Fruit fly (Drosophila melanogaster) whole organism, embryonic: ENCODE data around the gene Cpr64Ab.

ENCODE experiments used
- CG11695 ChIP-seq: fragments of 200-800 bp; sonication (Bioruptor generic); IDR thresholded peaks from 3 replicates; pipeline ENCODE4 v1.3.6; 2022; ENCODE audit warnings: missing biosample characterization, missing genetic modification characterization
- CG1233 ChIP-seq: fragments of 200-800 bp; sonication (Bioruptor generic); optimal IDR thresholded peaks from 4 replicates; lab custom pipeline; 2018; ENCODE audit warnings: missing biosample characterization, mild to moderate bottlenecking, missing genetic modification characterization
- CG12769 ChIP-seq: fragments of 200-800 bp; sonication (Bioruptor generic); optimal IDR thresholded peaks from 2 replicates; lab custom pipeline; 2019; ENCODE audit warnings: missing biosample characterization, mild to moderate bottlenecking, missing genetic modification characterization, moderate library complexity
- CG14860 ChIP-seq: fragments of 200-800 bp; sonication (Bioruptor generic); IDR thresholded peaks from 3 replicates; pipeline ENCODE4 v1.3.6; 2022; ENCODE audit warnings: missing biosample characterization, missing genetic modification characterization; ENCODE audit not compliant: partially characterized antibody
- CG15479 ChIP-seq: fragments of 200-800 bp; sonication (Bioruptor generic); optimal IDR thresholded peaks from 3 replicates; lab custom pipeline; 2019; ENCODE audit warnings: missing biosample characterization, mild to moderate bottlenecking, missing genetic modification characterization, moderate library complexity
- CG17328 ChIP-seq: fragments of 200-800 bp; sonication (Bioruptor generic); IDR thresholded peaks from 2 replicates; pipeline ENCODE4 v1.3.6; 2022; ENCODE audit warnings: missing biosample characterization, missing genetic modification characterization
- CG2199 ChIP-seq: fragments of 200-800 bp; sonication (Bioruptor generic); IDR thresholded peaks from 3 replicates; pipeline ENCODE4 v1.3.6; 2022; ENCODE audit warnings: missing biosample characterization, missing genetic modification characterization
- CG2202 ChIP-seq: fragments of 200-800 bp; sonication (Bioruptor generic); optimal IDR thresholded peaks from 2 replicates; lab custom pipeline; 2018; ENCODE audit warnings: missing biosample characterization, mild to moderate bottlenecking, missing genetic modification characterization
- CG30020 ChIP-seq: fragments of 200-800 bp; optimal IDR thresholded peaks from 2 replicates; lab custom pipeline; 2019; ENCODE audit warnings: missing biosample characterization, mild to moderate bottlenecking, missing genetic modification characterization, moderate library complexity
- CG33557 ChIP-seq: fragments of 200-800 bp; sonication (Bioruptor generic); optimal IDR thresholded peaks from 2 replicates; lab custom pipeline; 2019; ENCODE audit warnings: missing biosample characterization, mild to moderate bottlenecking, missing genetic modification characterization, moderate library complexity
- CG3995 ChIP-seq: fragments of 200-800 bp; sonication (Bioruptor generic); optimal IDR thresholded peaks from 3 replicates; lab custom pipeline; 2016; ENCODE audit warnings: missing biosample characterization, missing genetic modification characterization
- CG42726 ChIP-seq: fragments of 200-800 bp; sonication (Bioruptor generic); IDR thresholded peaks from 2 replicates; pipeline ENCODE4 v1.3.6; 2022; ENCODE audit warnings: missing biosample characterization, missing genetic modification characterization; ENCODE audit not compliant: partially characterized antibody
- CG4360 ChIP-seq: fragments of 200-800 bp; sonication (Bioruptor generic); IDR thresholded peaks from 2 replicates; pipeline ENCODE4 v1.3.6; 2022; ENCODE audit warnings: missing biosample characterization, missing genetic modification characterization
- CG4617 ChIP-seq: fragments of 200-800 bp; sonication (Bioruptor generic); optimal IDR thresholded peaks from 3 replicates; lab custom pipeline; 2016; ENCODE audit warnings: missing biosample characterization, missing genetic modification characterization, borderline replicate concordance
- D ChIP-seq, 2 experiments: fragments of 200-800 bp in 1 of 2; fragments of >200 bp in 1 of 2; sonication (Bioruptor generic) in 1 of 2; optimal IDR thresholded peaks; 2 replicates in 1 of 2; 3 replicates in 1 of 2; lab custom pipeline; 2017; ENCODE audit warnings: mild to moderate bottlenecking in 1 of 2, missing biosample characterization in 1 of 2, missing genetic modification characterization in 1 of 2, missing genetic modification reagents in 1 of 2
- Dbx ChIP-seq: fragments of 200-800 bp; sonication (Bioruptor generic); IDR thresholded peaks from 3 replicates; pipeline ENCODE4 v1.3.6; 2022; ENCODE audit warnings: missing biosample characterization, missing genetic modification characterization
- Elba2 ChIP-seq: fragments of 200-800 bp; sonication (Bioruptor generic); optimal IDR thresholded peaks from 3 replicates; lab custom pipeline; 2016; ENCODE audit warnings: missing biosample characterization, missing genetic modification characterization
- Hr78 ChIP-seq, 2 experiments: fragments of 200-800 bp in 1 of 2; fragments of >200 bp in 1 of 2; sonication (Bioruptor generic) in 1 of 2; optimal IDR thresholded peaks; 2 replicates each; lab custom pipeline; 2017 to 2019; ENCODE audit warnings: missing biosample characterization in 2 of 2, missing genetic modification characterization in 2 of 2, mild to moderate bottlenecking in 1 of 2, moderate library complexity in 1 of 2
- Kr ChIP-seq: fragments of 200-800 bp; sonication (Bioruptor generic); optimal IDR thresholded peaks from 2 replicates; lab custom pipeline; 2017; ENCODE audit warnings: missing biosample characterization, mild to moderate bottlenecking, missing genetic modification characterization
- MBD-R2 ChIP-seq: fragments of 200-800 bp; sonication (Bioruptor generic); IDR thresholded peaks from 2 replicates; pipeline ENCODE4 v1.3.6; 2022; ENCODE audit warnings: missing biosample characterization, missing genetic modification characterization
- Med ChIP-seq: fragments of 200-800 bp; sonication (Bioruptor generic); peaks from one replicate; lab custom pipeline; 2016; ENCODE audit warnings: missing biosample characterization, missing genetic modification characterization, mild to moderate bottlenecking, inconsistent platforms, moderate library complexity
- NC2α ChIP-seq: fragments of 200-800 bp; sonication (Bioruptor generic); optimal IDR thresholded peaks from 2 replicates; lab custom pipeline; 2016; ENCODE audit warnings: missing biosample characterization, missing genetic modification characterization
- NC2β ChIP-seq: fragments of 200-800 bp; sonication (Bioruptor generic); optimal IDR thresholded peaks from 2 replicates; lab custom pipeline; 2016; ENCODE audit warnings: missing biosample characterization, missing genetic modification characterization
- Pdp1 ChIP-seq, 2 experiments: fragments of 200-800 bp; sonication (Bioruptor generic); optimal IDR thresholded peaks; 3 replicates each; lab custom pipeline; 2016; ENCODE audit warnings: missing biosample characterization in 2 of 2, missing genetic modification characterization in 2 of 2, mild to moderate bottlenecking in 1 of 2, moderate library complexity in 1 of 2
- Sry-β ChIP-seq: fragments of 200-800 bp; sonication (Bioruptor generic); optimal IDR thresholded peaks from 2 replicates; lab custom pipeline; 2018; ENCODE audit warnings: missing biosample characterization, mild to moderate bottlenecking, missing genetic modification characterization, moderate library complexity
- Trl ChIP-seq, 3 experiments: fragments of >200 bp in 2 of 3; fragments of 200-800 bp in 1 of 3; sonication (Bioruptor generic) in 1 of 3; optimal IDR thresholded peaks; 2 replicates in 1 of 3; 3 replicates in 2 of 3; lab custom pipeline; 2016 to 2017; ENCODE audit warnings: missing biosample characterization in 1 of 3, missing genetic modification characterization in 1 of 3
- btn ChIP-seq: fragments of 200-800 bp; sonication (Bioruptor generic); optimal IDR thresholded peaks from 2 replicates; lab custom pipeline; 2016; ENCODE audit warnings: missing biosample characterization, missing genetic modification characterization
- ftz-f1 ChIP-seq: fragments of 200-800 bp; sonication (Bioruptor generic); optimal IDR thresholded peaks from 2 replicates; lab custom pipeline; 2016; ENCODE audit warnings: missing biosample characterization, missing genetic modification characterization
- insv ChIP-seq, 2 experiments: fragments of 200-800 bp; sonication (Bioruptor generic); optimal IDR thresholded peaks; 3 replicates each; lab custom pipeline; 2016 to 2018; ENCODE audit warnings: missing biosample characterization in 2 of 2, missing genetic modification characterization in 2 of 2
- jumu ChIP-seq: fragments of 200-800 bp; sonication (Bioruptor generic); optimal IDR thresholded peaks from 3 replicates; lab custom pipeline; 2016; ENCODE audit warnings: missing biosample characterization, missing genetic modification characterization
- lmd ChIP-seq: fragments of 200-800 bp; sonication (Bioruptor generic); IDR thresholded peaks from 2 replicates; pipeline ENCODE4 v1.3.6; 2022; ENCODE audit warnings: missing biosample characterization, missing genetic modification characterization
- mirr ChIP-seq: fragments of 200-800 bp; sonication (Bioruptor generic); optimal IDR thresholded peaks from 3 replicates; lab custom pipeline; 2018; ENCODE audit warnings: missing biosample characterization, mild to moderate bottlenecking, missing genetic modification characterization
- mld ChIP-seq: fragments of 200-800 bp; sonication (Bioruptor generic); IDR thresholded peaks from 3 replicates; pipeline ENCODE4 v1.3.6; 2022; ENCODE audit warnings: missing biosample characterization, missing genetic modification characterization; ENCODE audit not compliant: partially characterized antibody
- nerfin-1 ChIP-seq: fragments of 200-800 bp; sonication (Bioruptor generic); optimal IDR thresholded peaks from 3 replicates; lab custom pipeline; 2019; ENCODE audit warnings: missing biosample characterization, mild to moderate bottlenecking, missing genetic modification characterization, moderate library complexity
- nmo ChIP-seq: fragments of 200-800 bp; sonication (Bioruptor generic); optimal IDR thresholded peaks from 2 replicates; lab custom pipeline; 2018; ENCODE audit warnings: missing biosample characterization, mild to moderate bottlenecking, missing genetic modification characterization, moderate library complexity
- onecut ChIP-seq: fragments of 200-800 bp; sonication (Bioruptor generic); IDR thresholded peaks from 2 replicates; pipeline ENCODE4 v1.3.6; 2022; ENCODE audit warnings: missing biosample characterization, missing genetic modification characterization
- peb ChIP-seq: fragments of 200-800 bp; sonication (Bioruptor generic); IDR thresholded peaks from 2 replicates; pipeline ENCODE4 v1.3.6; 2022; ENCODE audit warnings: missing biosample characterization, missing genetic modification characterization
- pros ChIP-seq: fragments of 200-800 bp; sonication (Bioruptor generic); optimal IDR thresholded peaks from 3 replicates; lab custom pipeline; 2019; ENCODE audit warnings: missing biosample characterization, mild to moderate bottlenecking, missing genetic modification characterization, moderate library complexity
- psq ChIP-seq: fragments of 200-800 bp; sonication (Bioruptor generic); optimal IDR thresholded peaks from 2 replicates; lab custom pipeline; 2017; ENCODE audit warnings: missing biosample characterization, missing genetic modification characterization
- row ChIP-seq: fragments of 200-800 bp; sonication (Bioruptor generic); IDR thresholded peaks from 3 replicates; pipeline ENCODE4 v1.3.6; 2022; ENCODE audit warnings: missing biosample characterization, missing genetic modification characterization
- sens ChIP-seq: fragments of 200-800 bp; sonication (Bioruptor generic); peaks from one replicate; lab custom pipeline; 2016; ENCODE audit warnings: missing biosample characterization, missing genetic modification characterization
- so ChIP-seq: fragments of 200-800 bp; sonication (Bioruptor generic); IDR thresholded peaks from 3 replicates; pipeline ENCODE4 v1.3.6; 2022; ENCODE audit warnings: missing biosample characterization, missing genetic modification characterization
- twi ChIP-seq: fragments of 200-800 bp; optimal IDR thresholded peaks from 2 replicates; lab custom pipeline; 2019; ENCODE audit warnings: missing biosample characterization, mild to moderate bottlenecking, missing genetic modification characterization, moderate library complexity
- zfh1 ChIP-seq: fragments of 200-800 bp; sonication (Bioruptor generic); IDR thresholded peaks from 3 replicates; pipeline ENCODE4 v1.3.6; 2022; ENCODE audit warnings: missing biosample characterization, missing genetic modification characterization

Gene Cpr64Ab

DNA sequence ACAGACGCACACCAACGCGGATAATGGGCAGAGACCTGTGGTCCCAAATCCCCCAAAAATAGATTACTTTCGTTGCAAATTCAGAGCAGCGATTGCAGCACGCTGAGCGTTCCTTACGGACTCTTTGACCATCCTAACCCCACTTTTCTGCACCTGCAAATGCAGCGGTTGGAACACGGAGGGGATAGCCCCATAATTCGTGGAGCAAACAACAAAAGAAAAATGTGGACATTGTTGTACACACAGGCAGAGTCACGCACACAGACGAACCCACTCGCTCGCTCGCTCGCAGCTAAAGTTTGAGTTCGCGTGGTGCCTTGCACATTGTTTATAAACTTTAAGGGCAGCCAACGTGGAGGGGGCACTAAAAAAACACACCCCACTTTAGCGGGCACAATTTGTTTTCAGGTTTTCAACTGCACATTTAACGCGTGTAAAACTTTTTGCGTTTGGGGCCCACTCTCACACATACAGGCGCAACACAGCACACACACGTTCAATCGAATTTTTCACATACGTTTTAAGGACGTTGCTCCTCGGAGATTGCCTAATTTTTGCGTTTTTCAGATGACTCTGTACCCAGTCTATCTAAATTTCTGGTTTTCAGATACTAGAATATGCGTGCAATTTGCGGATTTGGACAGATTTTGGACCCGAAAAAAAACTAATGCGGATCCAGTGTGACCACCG is 42.4 kb upstream of the Cpr64Ab start (continued):
- 0 out of 3 replicates have a peak, but pooled peaks have one; percentile 20 for TF ChIP-seq CG14860
- TF ChIP-seq Hr78 (GFP tag; optimal IDR thresholded peaks at IDR 0.05; lab: Kevin White, UChicago) = peak in 1 of 2 experiments; percentile 54
- no peak for TF ChIP-seq Dbx (GFP tag; lab: Robert Waterston, UW)
- no peak for TF ChIP-seq CG30020 (tag; lab: Kevin White, UChicago)
- TF ChIP-seq onecut (GFP tag; lab: Robert Waterston, UW) = no peak
- TF ChIP-seq Trl (optimal IDR thresholded peaks at IDR 0.05; lab: Kevin White, UChicago) = peak in 1 of 2 experiments; percentile 13
- TF ChIP-seq Trl (GFP tag; optimal IDR thresholded peaks at IDR 0.05; lab: Kevin White, UChicago) = no peak
- peak; percentile 26 for TF ChIP-seq MBD-R2 (GFP tag; lab: Robert Waterston, UW)
- peak; percentile 46 for TF ChIP-seq CG4617 (GFP tag; lab: Kevin White, UChicago)
- no peak for TF ChIP-seq CG42726 (GFP tag; lab: Robert Waterston, UW)
- TF ChIP-seq mld (GFP tag; lab: Robert Waterston, UW) = 0 out of 3 replicates have a peak, but pooled peaks have one; percentile 58
- no peak for TF ChIP-seq mirr (GFP tag; lab: Kevin White, UChicago)
- peak; percentile 48 for TF ChIP-seq sens (GFP tag; lab: Kevin White, UChicago)
- TF ChIP-seq peb = no peak
- no peak for TF ChIP-seq Elba2 (GFP tag; lab: Kevin White, UChicago)
- 0 out of 2 replicates have a peak, but pooled peaks have one; percentile 12 for TF ChIP-seq lmd (GFP tag; lab: Robert Waterston, UW)
- no peak for TF ChIP-seq CG33557 (GFP tag; lab: Kevin White, UChicago)
- TF ChIP-seq btn = no peak
- TF ChIP-seq so = 0 out of 3 replicates have a peak, but pooled peaks have one; percentile 12

DNA sequence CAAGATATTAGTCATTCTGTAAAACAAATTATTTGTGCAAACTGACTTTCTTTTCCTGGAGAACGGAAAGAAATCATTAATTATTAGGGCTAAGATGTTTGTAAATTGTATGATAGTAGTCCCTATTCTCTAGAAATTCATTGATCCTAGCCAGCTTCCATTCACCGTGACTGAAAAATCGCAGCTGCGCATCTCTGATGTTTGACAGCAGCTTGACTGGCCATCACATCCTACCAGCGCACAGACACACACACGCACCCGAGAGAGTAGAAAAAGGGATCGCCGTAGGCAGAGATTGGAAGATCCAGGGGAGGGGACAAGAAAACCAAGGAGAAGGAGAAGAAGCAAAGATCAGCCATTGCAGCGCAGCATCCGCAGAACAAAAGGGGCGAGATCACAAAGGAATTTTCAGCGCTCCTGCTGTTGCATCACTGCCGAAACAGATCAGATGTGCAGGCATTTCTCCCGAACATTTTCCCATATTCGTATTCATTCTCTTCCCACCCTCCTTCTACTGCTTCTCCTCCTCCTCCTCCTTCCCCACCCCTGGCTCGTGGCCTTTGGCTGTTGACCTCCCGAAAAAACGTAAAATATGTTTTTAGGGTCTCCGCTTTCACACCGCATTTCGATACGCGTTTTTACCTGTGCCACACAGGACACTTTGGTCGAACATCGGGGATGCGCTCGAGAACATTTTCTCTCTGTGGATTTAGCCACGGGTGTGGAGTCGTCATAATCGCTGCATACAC is 41.7 kb upstream of the Cpr64Ab start:
- TF ChIP-seq Kr (GFP tag; lab: Kevin White, UChicago) (peak; percentile 41), jumu (GFP tag; lab: Kevin White, UChicago) (no peak), ftz-f1 (GFP tag; lab: Kevin White, UChicago) (peak; percentile 6), CG2199 (GFP tag; lab: Robert Waterston, UW) (0 out of 3 replicates have a peak, but pooled peaks have one; percentile 27), insv (GFP tag; optimal IDR thresholded peaks at IDR 0.05; lab: Kevin White, UChicago) (peak in 1 of 2 experiments; percentile 15), twi (tag; lab: Kevin White, UChicago) (peak; percentile 23), CG11695 (peak; percentile 49; the same call in 1 of the 3 replicates), Pdp1 (GFP tag; optimal IDR thresholded peaks at IDR 0.05; lab: Kevin White, UChicago) (peak in 1 of 2 experiments; percentile 29), nerfin-1 (tag; lab: Kevin White, UChicago) (peak; percentile 88), Sry-β (GFP tag; lab: Kevin White, UChicago) (peak; percentile 82), pros (GFP tag; lab: Kevin White, UChicago) (peak; percentile 95), psq (peak; percentile 74), CG17328 (GFP tag; lab: Robert Waterston, UW) (no peak), D (optimal IDR thresholded peaks at IDR 0.05; lab: Kevin White, UChicago) (peak; percentile 98), D (GFP tag; optimal IDR thresholded peaks at IDR 0.05; lab: Kevin White, UChicago) (no peak), zfh1 (0 out of 3 replicates have a peak, but pooled peaks have one; percentile 13), row (GFP tag; lab: Robert Waterston, UW) (peak; percentile 14; the same call in 1 of the 3 replicates), CG4360 (GFP tag; lab: Robert Waterston, UW) (peak; percentile 60), Trl (optimal IDR thresholded peaks at IDR 0.05; lab: Kevin White, UChicago) (peak in 1 of 2 experiments; percentile 0), Trl (GFP tag; optimal IDR thresholded peaks at IDR 0.05; lab: Kevin White, UChicago) (no peak), Med (GFP tag; lab: Kevin White, UChicago) (peak; percentile 86), CG1233 (GFP tag; lab: Kevin White, UChicago) (peak; percentile 4), NC2β (GFP tag; lab: Kevin White, UChicago) (no peak), nmo (GFP tag; lab: Kevin White, UChicago) (no peak), CG2202 (no peak), CG3995 (GFP tag; lab: Kevin White, UChicago) (peak; percentile 92), Hr78 (GFP tag; optimal IDR thresholded peaks at IDR 0.05; lab: Kevin White, UChicago) (peak in 1 of 2 experiments; percentile 65), CG12769 (tag; lab: Kevin White, UChicago) (no peak), sens (GFP tag; lab: Kevin White, UChicago) (peak; percentile 47), NC2α (GFP tag; lab: Kevin White, UChicago) (no peak), CG15479 (GFP tag; lab: Kevin White, UChicago) (peak; percentile 95)
